Worm (Caenorhabditis elegans): Measurements from ENCODE around the gene fbxa-82.

- TF ChIP-seq W03F9.2 (tag; optimal IDR thresholded peaks at IDR 0.05) (no peak), dao-5 (tag; optimal IDR thresholded peaks at IDR 0.05) (no peak)
Observed at ce11 chrV:15068378-15068777, 16.0 kb upstream of the fbxa-82 start, which contains the start of gene dnj-3.

Data from whole organism, L4/young adult.